Fruit fly (Drosophila melanogaster) whole organism: ENCODE data around the gene GC1.

Experiments
- CG8478 ChIP-seq: fragments of >200 bp; optimal IDR thresholded peaks from 2 replicates; lab custom pipeline; 2018; ENCODE audit warnings: inconsistent platforms
- Dll ChIP-seq: fragments of >200 bp; optimal IDR thresholded peaks from 2 replicates; lab custom pipeline; 2017
- EcR ChIP-seq, 2 experiments: fragments of >200 bp; optimal IDR thresholded peaks; 2 replicates each; lab custom pipeline; 2017; ENCODE audit warnings: missing biosample characterization in 2 of 2, missing genetic modification characterization in 2 of 2, missing genetic modification reagents in 2 of 2
- pan ChIP-seq: fragments of >200 bp; optimal IDR thresholded peaks from 2 replicates; lab custom pipeline; 2017
- psq ChIP-seq: fragments of >200 bp; optimal IDR thresholded peaks from 2 replicates; lab custom pipeline; 2017
- usp ChIP-seq: fragments of >200 bp; optimal IDR thresholded peaks from 2 replicates; lab custom pipeline; 2017; ENCODE audit warnings: missing biosample characterization, missing genetic modification characterization, mixed read lengths

Gene GC1

DNA sequence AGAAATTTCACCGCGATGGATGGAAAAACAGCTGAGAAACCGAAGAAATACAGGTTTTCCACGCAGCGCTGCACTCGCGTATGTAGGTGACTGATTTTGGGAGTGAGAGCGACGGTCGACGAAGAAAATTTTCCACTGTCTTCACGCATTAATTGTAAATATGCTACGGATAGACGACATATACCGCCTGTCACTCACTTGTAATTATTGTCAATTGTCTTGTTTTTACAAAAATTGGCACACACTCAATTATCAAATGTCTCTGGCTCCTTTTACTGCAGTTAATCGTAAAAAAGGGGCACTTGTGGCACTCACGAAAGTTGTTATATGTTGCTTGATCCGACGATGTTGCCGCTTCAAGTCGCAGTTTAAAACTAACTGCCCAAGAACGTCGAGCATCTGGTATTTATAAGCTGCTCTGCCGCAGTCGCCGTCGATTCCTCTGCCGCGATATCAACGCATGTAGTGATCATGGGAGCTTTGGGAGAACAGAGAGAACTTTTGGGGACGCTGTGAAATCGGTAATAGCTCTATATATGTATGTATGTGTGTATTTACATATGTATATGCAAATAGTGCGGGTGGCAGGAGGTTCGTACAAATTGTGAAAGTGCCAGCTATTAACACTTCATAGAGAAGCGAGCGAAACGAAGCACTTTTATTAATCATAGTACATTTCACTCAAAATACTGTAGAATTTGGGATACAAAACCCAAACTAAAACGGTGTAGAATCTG, 25.6 kb downstream of the GC1 start, which contains the start of gene mfas:
mfas (minus strand) TSS at position 382 of the 737 bp plus-strand sequence.
- TF ChIP-seq pan (lab: Kevin White, UChicago) (no peak), usp (no peak), EcR (GFP tag; optimal IDR thresholded peaks at IDR 0.05; lab: Kevin White, UChicago) (no peak), Dll (lab: Kevin White, UChicago) (no peak), psq (lab: Kevin White, UChicago) (no peak), CG8478 (lab: Kevin White, UChicago) (no peak)

- TF ChIP-seq pan (lab: Kevin White, UChicago) (no peak), Dll (lab: Kevin White, UChicago) (no peak), EcR (GFP tag; optimal IDR thresholded peaks at IDR 0.05; lab: Kevin White, UChicago) (no peak), usp (no peak), psq (lab: Kevin White, UChicago) (no peak), CG8478 (lab: Kevin White, UChicago) (no peak)
These were observed 30.6 kb downstream of the GC1 start for dm6 chr3R:11998130-11998529.

dm6 chr3R:11999074-11999473, 31.6 kb downstream of the GC1 start, which contains the start of gene Ect3:
TSS of gene Ect3 (plus strand) at chr3R:11999278.
- TF ChIP-seq Dll (lab: Kevin White, UChicago): no peak
- TF ChIP-seq psq (lab: Kevin White, UChicago): no peak
- no peak for TF ChIP-seq pan (lab: Kevin White, UChicago)
- TF ChIP-seq EcR (GFP tag; optimal IDR thresholded peaks at IDR 0.05; lab: Kevin White, UChicago): no peak
- no peak for TF ChIP-seq CG8478 (lab: Kevin White, UChicago)
- TF ChIP-seq usp: no peak

DNA sequence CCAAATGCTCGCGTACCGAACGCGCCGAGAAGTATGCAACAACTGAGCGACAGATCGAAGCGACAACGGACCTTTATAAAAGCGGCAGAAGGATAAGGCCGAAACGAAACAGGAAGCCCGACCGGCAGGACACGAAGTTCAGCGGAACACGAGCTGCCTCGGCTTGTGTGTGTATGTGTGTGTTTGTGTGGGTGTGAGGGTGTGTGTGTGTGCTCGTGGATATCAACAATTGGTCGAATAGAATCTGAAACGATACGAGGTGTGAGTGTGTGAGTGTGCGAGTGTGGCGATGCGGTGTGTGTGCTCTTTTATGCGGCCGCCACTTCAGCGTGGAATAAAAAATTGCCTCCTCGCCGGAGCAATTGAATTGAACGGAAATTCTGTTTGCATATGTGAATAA, 37.9 kb downstream of the GC1 start, which contains the start of gene Tk:
Tk (minus strand) TSS at position 57 of the 400 bp plus-strand sequence.
- no peak for TF ChIP-seq usp
- no peak for TF ChIP-seq EcR (GFP tag; optimal IDR thresholded peaks at IDR 0.05; lab: Kevin White, UChicago)
- TF ChIP-seq Dll (lab: Kevin White, UChicago): no peak
- TF ChIP-seq CG8478 (lab: Kevin White, UChicago): no peak
- no peak for TF ChIP-seq pan (lab: Kevin White, UChicago)
- no peak for TF ChIP-seq psq (lab: Kevin White, UChicago)

DNA sequence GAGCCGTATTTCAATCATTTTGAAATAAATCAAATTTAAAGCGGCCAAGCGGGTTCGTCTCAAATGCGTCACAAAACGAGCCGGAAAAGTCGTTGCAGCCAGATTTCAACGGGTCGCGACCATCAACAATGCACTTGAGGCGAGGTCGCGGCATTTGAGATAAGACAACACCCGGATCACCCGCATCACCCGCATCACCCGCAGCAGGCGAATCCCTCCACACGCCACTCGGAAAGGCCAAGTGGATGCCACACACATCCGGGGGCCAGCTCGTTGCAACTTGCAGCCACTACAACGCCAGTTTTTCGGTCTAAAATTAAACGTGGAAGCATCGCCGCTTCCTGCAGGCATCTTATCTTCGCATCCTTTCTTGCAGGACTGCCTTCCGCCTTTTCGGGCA, 38.9 kb downstream of the GC1 start:
- no peak for TF ChIP-seq Dll (lab: Kevin White, UChicago)
- TF ChIP-seq CG8478 (lab: Kevin White, UChicago): no peak
- no peak for TF ChIP-seq EcR (GFP tag; optimal IDR thresholded peaks at IDR 0.05; lab: Kevin White, UChicago)
- TF ChIP-seq psq (lab: Kevin White, UChicago): no peak
- no peak for TF ChIP-seq usp
- no peak for TF ChIP-seq pan (lab: Kevin White, UChicago)

dm6 chr3R:12010202-12010824, 42.8 kb downstream of the GC1 start, which contains the start of the genes KLHL18 and GCC185:
TSS of gene KLHL18 (minus strand) at chr3R:12010434.
TSS of gene GCC185 (plus strand) at chr3R:12010772.
- TF ChIP-seq pan (lab: Kevin White, UChicago) (no peak), usp (no peak), CG8478 (lab: Kevin White, UChicago) (no peak), EcR (GFP tag; optimal IDR thresholded peaks at IDR 0.05; lab: Kevin White, UChicago) (no peak), Dll (lab: Kevin White, UChicago) (no peak), psq (lab: Kevin White, UChicago) (no peak)

dm6 chr3R:12016828-12017280, 49.3 kb downstream of the GC1 start, which contains the start of the genes DCAF12 and Spt3:
TSS of gene DCAF12 (minus strand) at chr3R:12017031.
TSS of gene Spt3 (plus strand) at chr3R:12017156.
- TF ChIP-seq psq (lab: Kevin White, UChicago): no peak
- no peak for TF ChIP-seq EcR (GFP tag; optimal IDR thresholded peaks at IDR 0.05; lab: Kevin White, UChicago)

dm6 chr3R:12020987-12021386, 53.5 kb downstream of the GC1 start:
- TF ChIP-seq pan (lab: Kevin White, UChicago) (no peak), Dll (lab: Kevin White, UChicago) (no peak), usp (no peak), CG8478 (lab: Kevin White, UChicago) (no peak), psq (lab: Kevin White, UChicago) (no peak), EcR (GFP tag; optimal IDR thresholded peaks at IDR 0.05; lab: Kevin White, UChicago) (no peak)
